Worm (Caenorhabditis elegans) whole organism, mixed stage, embryonic: ENCODE data around the gene frg-1.

ENCODE experiments used
- M03D4.4 ChIP-seq: sonication (generic microtip); optimal IDR thresholded peaks from 2 replicates; lab custom pipeline; 2017; ENCODE audit warnings: mild to moderate bottlenecking, missing genetic modification characterization, missing compliant biosample characterization
- bed-3 ChIP-seq: fragments of 200-800 bp; sonication (Bioruptor generic); optimal IDR thresholded peaks from 3 replicates; lab custom pipeline; 2018; ENCODE audit warnings: mild to moderate bottlenecking, missing genetic modification characterization, moderate library complexity, missing compliant biosample characterization
- blmp-1 ChIP-seq: fragments of 150-350 bp; optimal IDR thresholded peaks from 2 replicates; lab custom pipeline; 2014; ENCODE audit warnings: missing biosample characterization, missing genetic modification characterization
- ceh-39 ChIP-seq: fragments of 150-350 bp; optimal IDR thresholded peaks from 2 replicates; lab custom pipeline; 2014; ENCODE audit warnings: missing biosample characterization, missing genetic modification characterization
- ceh-43 ChIP-seq: fragments of 200-800 bp; sonication (Bioruptor generic); optimal IDR thresholded peaks from 2 replicates; lab custom pipeline; 2018; ENCODE audit warnings: mild to moderate bottlenecking, missing genetic modification characterization, moderate library complexity, missing compliant biosample characterization
- ceh-83 ChIP-seq: fragments of 200-800 bp; sonication (Bioruptor generic); optimal IDR thresholded peaks from 2 replicates; lab custom pipeline; 2018; ENCODE audit warnings: mild to moderate bottlenecking, missing genetic modification characterization, missing compliant biosample characterization
- ces-1 ChIP-seq: fragments of 150-350 bp; optimal IDR thresholded peaks from 2 replicates; lab custom pipeline; 2014; ENCODE audit warnings: missing biosample characterization, missing genetic modification reagents, missing genetic modification characterization
- cnd-1 ChIP-seq: fragments of 200-800 bp; sonication (Bioruptor generic); optimal IDR thresholded peaks from 2 replicates; lab custom pipeline; 2018; ENCODE audit warnings: mild to moderate bottlenecking, missing genetic modification characterization, missing compliant biosample characterization
- drap-1 ChIP-seq: fragments of 200-800 bp; sonication (Bioruptor generic); optimal IDR thresholded peaks from 3 replicates; lab custom pipeline; 2018; ENCODE audit warnings: mild to moderate bottlenecking, missing genetic modification characterization, missing compliant biosample characterization
- elt-1 ChIP-seq: sonication (generic microtip); optimal IDR thresholded peaks from 2 replicates; lab custom pipeline; 2017; ENCODE audit warnings: missing genetic modification characterization, mild to moderate bottlenecking, missing compliant biosample characterization, antibody characterized with exemption, moderate library complexity, borderline replicate concordance; ENCODE audit not compliant: insufficient read depth
- elt-3 ChIP-seq: fragments of 150-350 bp; optimal IDR thresholded peaks from 2 replicates; lab custom pipeline; 2014; ENCODE audit warnings: missing biosample characterization, missing genetic modification characterization
- flh-1 ChIP-seq: fragments of 200-800 bp; sonication (Bioruptor generic); optimal IDR thresholded peaks from 2 replicates; lab custom pipeline; 2018; ENCODE audit warnings: mild to moderate bottlenecking, missing genetic modification characterization, moderate library complexity, missing compliant biosample characterization
- ham-2 ChIP-seq: fragments of 200-800 bp; sonication (Bioruptor generic); optimal IDR thresholded peaks from 2 replicates; lab custom pipeline; 2018; ENCODE audit warnings: mild to moderate bottlenecking, missing genetic modification characterization, missing compliant biosample characterization
- lsy-2 ChIP-seq: fragments of 150-350 bp; optimal IDR thresholded peaks from 2 replicates; lab custom pipeline; 2014; ENCODE audit warnings: missing biosample characterization, missing genetic modification characterization
- mab-5 ChIP-seq: fragments of 150-350 bp; optimal IDR thresholded peaks from 2 replicates; lab custom pipeline; 2014; ENCODE audit warnings: missing biosample characterization, missing genetic modification characterization
- mls-2 ChIP-seq: sonication (generic microtip); optimal IDR thresholded peaks from 2 replicates; lab custom pipeline; 2016; ENCODE audit warnings: mild to moderate bottlenecking, missing genetic modification characterization, moderate library complexity, missing compliant biosample characterization
- nhr-2 ChIP-seq: fragments of 150-350 bp; optimal IDR thresholded peaks from 2 replicates; lab custom pipeline; 2014; ENCODE audit warnings: missing biosample characterization, missing genetic modification characterization
- nhr-237 ChIP-seq: fragments of 150-350 bp; optimal IDR thresholded peaks from 2 replicates; lab custom pipeline; 2014; ENCODE audit warnings: missing biosample characterization, missing genetic modification characterization
- nhr-28 ChIP-seq: fragments of 150-350 bp; optimal IDR thresholded peaks from 2 replicates; lab custom pipeline; 2014; ENCODE audit warnings: missing biosample characterization, missing genetic modification characterization
- nhr-76 ChIP-seq: sonication (generic microtip); optimal IDR thresholded peaks from 2 replicates; lab custom pipeline; 2017; ENCODE audit warnings: missing biosample characterization, missing genetic modification characterization
- pha-4 ChIP-seq: fragments of 150-350 bp; optimal IDR thresholded peaks from 2 replicates; lab custom pipeline; 2018; ENCODE audit warnings: missing biosample characterization, missing genetic modification reagents, missing genetic modification characterization
- sem-2 ChIP-seq: fragments of 200-800 bp; sonication (Bioruptor generic); optimal IDR thresholded peaks from 2 replicates; lab custom pipeline; 2018; ENCODE audit warnings: mild to moderate bottlenecking, missing genetic modification characterization, missing compliant biosample characterization
- snpc-4 ChIP-seq: fragments of 150-350 bp; optimal IDR thresholded peaks from 2 replicates; lab custom pipeline; 2014; ENCODE audit warnings: missing biosample characterization, missing genetic modification characterization
- sptf-1 ChIP-seq: sonication (generic microtip); optimal IDR thresholded peaks from 2 replicates; lab custom pipeline; 2017; ENCODE audit warnings: mild to moderate bottlenecking, missing genetic modification characterization, moderate library complexity, missing compliant biosample characterization
- tbx-8 ChIP-seq: fragments of 200-800 bp; sonication (Bioruptor generic); optimal IDR thresholded peaks from 2 replicates; lab custom pipeline; 2018; ENCODE audit warnings: mild to moderate bottlenecking, missing genetic modification characterization, moderate library complexity, missing compliant biosample characterization
- unc-120 ChIP-seq: sonication (generic microtip); optimal IDR thresholded peaks from 2 replicates; lab custom pipeline; 2017; ENCODE audit warnings: missing genetic modification characterization, missing compliant biosample characterization; ENCODE audit not compliant: poor library complexity, severe bottlenecking
- unc-39 ChIP-seq: fragments of 150-350 bp; optimal IDR thresholded peaks from 2 replicates; lab custom pipeline; 2014; ENCODE audit warnings: missing biosample characterization, missing genetic modification characterization
- unc-62 ChIP-seq: fragments of 150-350 bp; optimal IDR thresholded peaks from 2 replicates; lab custom pipeline; 2014; ENCODE audit warnings: missing biosample characterization, missing genetic modification reagents, missing genetic modification characterization
- ztf-11 ChIP-seq: fragments of 150-350 bp; optimal IDR thresholded peaks from 2 replicates; lab custom pipeline; 2014; ENCODE audit warnings: missing biosample characterization, missing genetic modification characterization

Gene frg-1

ce11 chrIII:13019547-13020098 is 40.7 kb downstream of the frg-1 start:
- TF ChIP-seq elt-1 (tag; lab: Kevin White, UChicago) (no peak), unc-62 (no peak), unc-39 (tag; lab: Kevin White, UChicago) (no peak), mab-5 (tag; lab: Kevin White, UChicago) (no peak), unc-120 (tag; lab: Kevin White, UChicago) (no peak), nhr-28 (no peak), snpc-4 (tag; lab: Kevin White, UChicago) (no peak), pha-4 (no peak), tbx-8 (GFP tag; lab: Kevin White, UChicago) (no peak), flh-1 (GFP tag; lab: Kevin White, UChicago) (no peak), ceh-83 (GFP tag; lab: Kevin White, UChicago) (no peak), bed-3 (no peak), blmp-1 (tag; lab: Kevin White, UChicago) (no peak), sptf-1 (no peak)

- no peak for TF ChIP-seq nhr-76 (tag; lab: Kevin White, UChicago)
- TF ChIP-seq snpc-4 (tag; lab: Kevin White, UChicago): no peak
- TF ChIP-seq blmp-1 (tag; lab: Kevin White, UChicago): no peak
- no peak for TF ChIP-seq ceh-83 (GFP tag; lab: Kevin White, UChicago)
- TF ChIP-seq ces-1 (GFP tag; lab: Kevin White, UChicago): no peak
- TF ChIP-seq tbx-8 (GFP tag; lab: Kevin White, UChicago): no peak
- no peak for TF ChIP-seq pha-4
- no peak for TF ChIP-seq unc-120 (tag; lab: Kevin White, UChicago)
- no peak for TF ChIP-seq lsy-2 (tag; lab: Kevin White, UChicago)
- no peak for TF ChIP-seq ceh-43 (GFP tag; lab: Kevin White, UChicago)
- no peak for TF ChIP-seq flh-1 (GFP tag; lab: Kevin White, UChicago)
- no peak for TF ChIP-seq nhr-237 (tag; lab: Kevin White, UChicago)
- TF ChIP-seq mls-2 (tag; lab: Kevin White, UChicago): no peak
- no peak for TF ChIP-seq ztf-11 (tag; lab: Kevin White, UChicago)
- TF ChIP-seq, all 35 proteins: peak for 0
Observed at ce11 chrIII:13020741-13021140, 41.8 kb downstream of the frg-1 start, which contains the start of gene cyp-13A11. Gene cyp-13A11, plus strand, starts transcription at chrIII:13021006.

ce11 chrIII:13024281-13024680 is 45.3 kb downstream of the frg-1 start, which contains the start of gene cyp-13A12:
Gene cyp-13A12, plus strand, starts transcription at chrIII:13024547.
- TF ChIP-seq cnd-1 (tag; lab: Kevin White, UChicago): no peak
- no peak for TF ChIP-seq flh-1 (GFP tag; lab: Kevin White, UChicago)
- no peak for TF ChIP-seq elt-3
- no peak for TF ChIP-seq ham-2
- TF ChIP-seq ceh-39 (tag; lab: Kevin White, UChicago): no peak

ce11 chrIII:13027949-13028348 is 49.0 kb downstream of the frg-1 start:
- TF ChIP-seq sptf-1: no peak
- no peak for TF ChIP-seq pha-4
- no peak for TF ChIP-seq mls-2 (tag; lab: Kevin White, UChicago)
- TF ChIP-seq flh-1 (GFP tag; lab: Kevin White, UChicago): no peak
- no peak for TF ChIP-seq elt-3
- TF ChIP-seq nhr-2 (tag; lab: Kevin White, UChicago): no peak
- TF ChIP-seq M03D4.4 (tag; lab: Kevin White, UChicago): no peak
- no peak for TF ChIP-seq nhr-76 (tag; lab: Kevin White, UChicago)
- TF ChIP-seq ceh-39 (tag; lab: Kevin White, UChicago): no peak
- no peak for TF ChIP-seq sem-2

DNA sequence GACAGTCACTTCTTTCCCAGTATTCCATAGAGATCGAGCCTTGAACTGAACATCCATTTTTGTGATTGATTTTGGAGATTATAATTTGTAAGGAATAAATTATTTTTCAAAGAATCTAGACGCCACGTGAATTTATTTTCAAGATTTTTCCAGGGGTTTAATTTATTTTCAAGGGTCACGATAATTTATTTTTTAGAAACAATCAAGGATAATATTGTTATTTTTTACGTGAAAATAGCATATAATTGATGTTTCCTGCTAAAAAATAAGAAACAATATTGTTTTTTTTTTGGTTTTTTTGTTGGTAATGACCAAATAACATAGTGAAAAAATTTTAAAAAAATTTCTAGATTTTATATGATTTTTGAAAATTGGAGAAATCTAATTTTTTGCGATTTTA is 50.6 kb downstream of the frg-1 start, which contains the start of gene F14F7.4:
F14F7.4 (minus strand) TSS at position 101 of the 400 bp plus-strand sequence.
- no peak for TF ChIP-seq drap-1
- no peak for TF ChIP-seq elt-3
